Worm (Caenorhabditis elegans) whole organism, L3 larva: ENCODE results near the gene sre-13.

Experiments
- ZK546.5 ChIP-seq: sonication (generic microtip); optimal IDR thresholded peaks from 2 replicates; lab custom pipeline; 2017; ENCODE audit warnings: missing biosample characterization, missing genetic modification characterization
- ama-1 ChIP-seq: fragments of 150-350 bp; optimal IDR thresholded peaks from 2 replicates; lab custom pipeline; 2018
- ceh-9 ChIP-seq: sonication (generic microtip); optimal IDR thresholded peaks from 2 replicates; lab custom pipeline; 2018; ENCODE audit warnings: missing biosample characterization, missing genetic modification characterization
- egl-27 ChIP-seq: sonication (generic microtip); optimal IDR thresholded peaks from 4 replicates; lab custom pipeline; 2017; ENCODE audit warnings: missing biosample characterization, missing genetic modification reagents, missing genetic modification characterization
- elt-1 ChIP-seq: fragments of 150-350 bp; optimal IDR thresholded peaks from 2 replicates; lab custom pipeline; 2014; ENCODE audit warnings: missing biosample characterization, missing genetic modification characterization
- elt-2 ChIP-seq: sonication (generic microtip); optimal IDR thresholded peaks from 2 replicates; lab custom pipeline; 2016; ENCODE audit warnings: missing genetic modification reagents, mild to moderate bottlenecking, missing genetic modification characterization, missing compliant biosample characterization
- jun-1 ChIP-seq: fragments of 150-350 bp; optimal IDR thresholded peaks from 2 replicates; lab custom pipeline; 2014; ENCODE audit warnings: missing biosample characterization, missing genetic modification reagents, missing genetic modification characterization
- nhr-12 ChIP-seq: fragments of 150-350 bp; optimal IDR thresholded peaks from 2 replicates; lab custom pipeline; 2014; ENCODE audit warnings: missing biosample characterization, missing genetic modification characterization
- nhr-76 ChIP-seq: fragments of 150-350 bp; sonication (generic microtip); optimal IDR thresholded peaks from 5 replicates; lab custom pipeline; 2014; ENCODE audit warnings: missing biosample characterization, missing genetic modification characterization
- skn-1 ChIP-seq: fragments of 150-350 bp; optimal IDR thresholded peaks from 2 replicates; lab custom pipeline; 2014; ENCODE audit warnings: missing biosample characterization, missing genetic modification characterization
- zag-1 ChIP-seq: fragments of 150-350 bp; optimal IDR thresholded peaks from 2 replicates; lab custom pipeline; 2014; ENCODE audit warnings: missing biosample characterization, missing genetic modification characterization

DNA sequence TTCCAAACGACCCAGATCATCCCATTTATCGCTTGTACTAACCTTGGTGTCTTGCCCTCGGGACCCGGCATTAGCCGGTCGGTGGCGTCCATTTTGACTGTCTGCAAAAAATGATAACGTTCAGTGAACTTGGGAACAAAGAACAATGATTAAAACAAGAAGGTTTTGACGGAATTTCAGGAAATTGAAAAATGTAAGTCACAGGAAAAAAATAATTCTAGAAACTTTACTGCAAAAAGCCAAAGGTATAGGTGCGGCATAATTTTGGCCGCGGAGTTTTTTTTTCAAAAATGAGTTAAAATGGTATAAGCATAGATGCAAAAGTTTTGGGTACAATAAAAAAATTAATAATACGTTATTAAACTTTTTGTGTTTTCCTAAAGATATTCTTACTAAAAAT is 7.3 kb upstream of the sre-13 start, which contains the start of gene atgp-2:
- TF ChIP-seq elt-1 (tag; lab: Kevin White, UChicago): no peak
- no peak for TF ChIP-seq ZK546.5 (tag; lab: Kevin White, UChicago)
- TF ChIP-seq ceh-9 (tag; lab: Kevin White, UChicago): no peak
- TF ChIP-seq skn-1 (tag; lab: Kevin White, UChicago): no peak
- no peak for TF ChIP-seq elt-2 (tag; lab: Kevin White, UChicago)
- no peak for TF ChIP-seq ama-1 (lab: Kevin White, UChicago)
- TF ChIP-seq zag-1 (tag; lab: Kevin White, UChicago): no peak
- TF ChIP-seq nhr-12 (tag; lab: Kevin White, UChicago): no peak
- TF ChIP-seq egl-27 (tag; lab: Kevin White, UChicago): no peak
- TF ChIP-seq jun-1 (tag; lab: Kevin White, UChicago): no peak
- TF ChIP-seq nhr-76 (tag; lab: Kevin White, UChicago): no peak
